Worm (Caenorhabditis elegans) whole organism, L4 larva: ENCODE data around the gene F08F3.1.

Experiments
- Y105C5A.15 ChIP-seq: fragments of 200-800 bp; sonication (Bioruptor generic); IDR thresholded peaks from 2 replicates; pipeline ENCODE4 v1.3.6; 2022; ENCODE audit warnings: missing genetic modification characterization, missing compliant biosample characterization
- Y75B8A.6 ChIP-seq: fragments of 200-800 bp; sonication (Bioruptor generic); IDR thresholded peaks from 2 replicates; pipeline ENCODE4 v1.3.6; 2022; ENCODE audit warnings: missing genetic modification reagents, missing genetic modification characterization, missing compliant biosample characterization
- ZK546.5 ChIP-seq, 2 experiments: sonication (generic microtip); optimal IDR thresholded peaks; 2 replicates each; lab custom pipeline; 2017; ENCODE audit warnings: missing biosample characterization in 2 of 2, missing genetic modification characterization in 2 of 2
- arid-1 ChIP-seq: fragments of 200-800 bp; sonication (Bioruptor generic); conservative IDR thresholded peaks from 2 replicates; pipeline ENCODE4 v1.3.6; 2022; ENCODE audit warnings: missing genetic modification reagents, missing genetic modification characterization, missing compliant biosample characterization
- attf-4 ChIP-seq: sonication (generic microtip); optimal IDR thresholded peaks from 3 replicates; lab custom pipeline; 2017; ENCODE audit warnings: missing biosample characterization, missing genetic modification characterization
- ceh-20 ChIP-seq: fragments of 200-800 bp; sonication (Bioruptor generic); IDR thresholded peaks from 2 replicates; pipeline ENCODE4 v1.3.6; 2022; ENCODE audit warnings: missing genetic modification reagents, missing genetic modification characterization, missing compliant biosample characterization
- ceh-62 ChIP-seq: sonication (generic microtip); optimal IDR thresholded peaks from 2 replicates; lab custom pipeline; 2017; ENCODE audit warnings: missing biosample characterization, missing genetic modification characterization
- ces-1 ChIP-seq: fragments of 150-350 bp; sonication (generic microtip); optimal IDR thresholded peaks from 4 replicates; lab custom pipeline; 2014; ENCODE audit warnings: missing biosample characterization, missing genetic modification reagents, missing genetic modification characterization
- daf-16 ChIP-seq, 3 experiments: sonication (generic microtip); optimal IDR thresholded peaks; 2 replicates each; lab custom pipeline; 2016 to 2017; ENCODE audit warnings: missing genetic modification characterization in 3 of 3, missing genetic modification reagents in 3 of 3, mild to moderate bottlenecking in 2 of 3, missing compliant biosample characterization in 2 of 3, missing biosample characterization in 1 of 3, moderate library complexity in 1 of 3
- dmd-6 ChIP-seq: fragments of 200-800 bp; sonication (Bioruptor generic); IDR thresholded peaks from 2 replicates; pipeline ENCODE4 v1.3.6; 2022; ENCODE audit warnings: missing genetic modification reagents, missing genetic modification characterization, missing compliant biosample characterization
- dpl-1 ChIP-seq: fragments of 150-350 bp; optimal IDR thresholded peaks from 2 replicates; lab custom pipeline; 2014; ENCODE audit warnings: missing biosample characterization, missing genetic modification reagents, missing genetic modification characterization
- dve-1 ChIP-seq: sonication (generic microtip); optimal IDR thresholded peaks from 2 replicates; lab custom pipeline; 2017; ENCODE audit warnings: antibody characterized with exemption, mild to moderate bottlenecking, missing genetic modification characterization, missing compliant biosample characterization; ENCODE audit not compliant: insufficient read depth
- egl-27 ChIP-seq: sonication (generic microtip); optimal IDR thresholded peaks from 3 replicates; lab custom pipeline; 2017; ENCODE audit warnings: missing biosample characterization, missing genetic modification reagents, missing genetic modification characterization
- fkh-10 ChIP-seq: fragments of 150-350 bp; optimal IDR thresholded peaks from 2 replicates; lab custom pipeline; 2014; ENCODE audit warnings: missing biosample characterization, missing genetic modification reagents, missing genetic modification characterization
- fos-1 ChIP-seq: fragments of 150-350 bp; optimal IDR thresholded peaks from 2 replicates; lab custom pipeline; 2014; ENCODE audit warnings: missing biosample characterization, missing genetic modification characterization
- gei-8 ChIP-seq: fragments of 200-800 bp; sonication (Bioruptor generic); optimal IDR thresholded peaks from 2 replicates; lab custom pipeline; 2018; ENCODE audit warnings: mild to moderate bottlenecking, missing genetic modification characterization, missing compliant biosample characterization
- hlh-30 ChIP-seq: sonication (generic microtip); optimal IDR thresholded peaks from 2 replicates; lab custom pipeline; 2017; ENCODE audit warnings: antibody characterized with exemption, mild to moderate bottlenecking, missing genetic modification characterization, missing compliant biosample characterization; ENCODE audit not compliant: insufficient read depth
- lim-7 ChIP-seq: fragments of 200-800 bp; sonication (Bioruptor generic); IDR thresholded peaks from 2 replicates; pipeline ENCODE4 v1.3.6; 2022; ENCODE audit warnings: missing genetic modification characterization, missing compliant biosample characterization
- lin-29 ChIP-seq: fragments of 200-800 bp; sonication (Bioruptor generic); IDR thresholded peaks from 2 replicates; pipeline ENCODE4 v1.3.6; 2022; ENCODE audit warnings: missing genetic modification reagents, missing genetic modification characterization, missing compliant biosample characterization
- lin-38 ChIP-seq: fragments of 200-800 bp; sonication (Bioruptor generic); IDR thresholded peaks from 2 replicates; pipeline ENCODE4 v1.3.6; 2022; ENCODE audit warnings: missing genetic modification reagents, missing genetic modification characterization, missing compliant biosample characterization
- lin-39 ChIP-seq: fragments of 150-350 bp; optimal IDR thresholded peaks from 2 replicates; lab custom pipeline; 2014; ENCODE audit warnings: missing biosample characterization, missing genetic modification reagents, missing genetic modification characterization
- nhr-111 ChIP-seq: fragments of 200-800 bp; sonication (Bioruptor generic); optimal IDR thresholded peaks from 2 replicates; lab custom pipeline; 2018; ENCODE audit warnings: mild to moderate bottlenecking, missing genetic modification characterization, missing compliant biosample characterization
- nhr-237 ChIP-seq: sonication (generic microtip); optimal IDR thresholded peaks from 2 replicates; lab custom pipeline; 2017; ENCODE audit warnings: missing biosample characterization, missing genetic modification characterization
- nhr-28 ChIP-seq: fragments of 150-350 bp; optimal IDR thresholded peaks from 2 replicates; lab custom pipeline; 2014; ENCODE audit warnings: missing biosample characterization, missing genetic modification characterization
- nhr-42 ChIP-seq: fragments of 200-800 bp; sonication (Bioruptor generic); IDR thresholded peaks from 2 replicates; pipeline ENCODE4 v1.3.6; 2022; ENCODE audit warnings: missing genetic modification characterization, missing compliant biosample characterization
- nhr-77 ChIP-seq: fragments of 150-350 bp; optimal IDR thresholded peaks from 2 replicates; lab custom pipeline; 2014; ENCODE audit warnings: missing biosample characterization, missing genetic modification characterization
- pha-4 ChIP-seq, 2 experiments: fragments of 150-350 bp in 1 of 2; fragments of 200-800 bp in 1 of 2; sonication (Bioruptor generic) in 1 of 2; IDR thresholded peaks in 1 of 2; optimal IDR thresholded peaks in 1 of 2; 2 replicates each; pipeline versions ENCODE4 v1.3.6 to Lab custom; 2014 to 2022; ENCODE audit warnings: missing genetic modification characterization in 2 of 2, missing genetic modification reagents in 2 of 2, missing biosample characterization in 1 of 2, missing compliant biosample characterization in 1 of 2
- php-3 ChIP-seq: fragments of 200-800 bp; sonication (Bioruptor generic); IDR thresholded peaks from 2 replicates; pipeline ENCODE4 v1.3.6; 2022; ENCODE audit warnings: missing genetic modification reagents, missing genetic modification characterization, missing compliant biosample characterization
- snpc-1.2 ChIP-seq: fragments of 200-800 bp; sonication (Bioruptor generic); IDR thresholded peaks from 2 replicates; pipeline ENCODE4 v1.3.6; 2022; ENCODE audit warnings: missing genetic modification reagents, missing genetic modification characterization, missing compliant biosample characterization
- unc-39 ChIP-seq: sonication (generic microtip); optimal IDR thresholded peaks from 2 replicates; lab custom pipeline; 2017; ENCODE audit warnings: missing biosample characterization, missing genetic modification characterization
- unc-62 ChIP-seq, 3 experiments: fragments of 150-350 bp in 1 of 3; sonication (generic microtip); optimal IDR thresholded peaks in 2 of 3; peaks in 1 of 3; 1 replicate in 1 of 3; 2 replicates in 2 of 3; lab custom pipeline; 2014 to 2017; ENCODE audit warnings: missing biosample characterization in 3 of 3, missing genetic modification characterization in 3 of 3, missing genetic modification reagents in 3 of 3, missing genotype in 1 of 3
- vab-7 ChIP-seq: fragments of 200-800 bp; sonication (Bioruptor generic); IDR thresholded peaks from 2 replicates; pipeline ENCODE4 v1.3.6; 2022; ENCODE audit warnings: missing genetic modification reagents, missing genetic modification characterization, missing compliant biosample characterization
- zfp-2 ChIP-seq: sonication (generic microtip); optimal IDR thresholded peaks from 2 replicates; lab custom pipeline; 2016; ENCODE audit warnings: mild to moderate bottlenecking, missing genetic modification characterization, missing compliant biosample characterization
- zip-11 ChIP-seq: fragments of 200-800 bp; sonication (Bioruptor generic); IDR thresholded peaks from 2 replicates; pipeline ENCODE4 v1.3.6; 2022; ENCODE audit warnings: missing genetic modification characterization, missing compliant biosample characterization
- ztf-7 ChIP-seq: fragments of 150-350 bp; optimal IDR thresholded peaks from 2 replicates; lab custom pipeline; 2014; ENCODE audit warnings: missing biosample characterization, missing genetic modification characterization

Gene F08F3.1

ce11 chrV:5425008-5425407, 20.9 kb upstream of the F08F3.1 start (continued):
- TF ChIP-seq hlh-30 (tag; lab: Kevin White, UChicago) (peak; percentile 75), nhr-237 (tag; lab: Kevin White, UChicago) (no peak), lin-29 (no peak), daf-16 (GFP tag; optimal IDR thresholded peaks at IDR 0.05; lab: Kevin White, UChicago) (no peak), daf-16 (tag; optimal IDR thresholded peaks at IDR 0.05; lab: Kevin White, UChicago) (peak; percentile 80), arid-1 (no peak), ceh-20 (peak; percentile 79), php-3 (GFP tag; lab: Robert Waterston, UW) (0 out of 2 replicates have a peak, but pooled peaks have one; percentile 16)

- no peak for TF ChIP-seq gei-8 (GFP tag; lab: Kevin White, UChicago)
- peak in 1 of 2 experiments; percentile 32 for TF ChIP-seq unc-62 (GFP tag; optimal IDR thresholded peaks at IDR 0.05 in 1 of 2; lab: Kevin White, UChicago)
- no peak for TF ChIP-seq unc-62 (tag; optimal IDR thresholded peaks at IDR 0.05; lab: Kevin White, UChicago)
These were observed 19.6 kb upstream of the F08F3.1 start for ce11 chrV:5426337-5426736.

- TF ChIP-seq attf-4 = no peak
- no peak for TF ChIP-seq lim-7
- TF ChIP-seq daf-16 (GFP tag; optimal IDR thresholded peaks at IDR 0.05; lab: Kevin White, UChicago) = no peak
- peak; percentile 50 for TF ChIP-seq daf-16 (tag; optimal IDR thresholded peaks at IDR 0.05; lab: Kevin White, UChicago)
- TF ChIP-seq nhr-77 (tag; lab: Kevin White, UChicago) = no peak
- peak; percentile 18; the same call in 1 of the 2 replicates for TF ChIP-seq dmd-6 (GFP tag; lab: Robert Waterston, UW)
- no peak for TF ChIP-seq pha-4 (GFP tag; IDR thresholded peaks at IDR 0.05; lab: Robert Waterston, UW)
- TF ChIP-seq pha-4 (tag; optimal IDR thresholded peaks at IDR 0.05; lab: Kevin White, UChicago) = no peak
- no peak for TF ChIP-seq snpc-1.2 (GFP tag; lab: Robert Waterston, UW)
- no peak for TF ChIP-seq fkh-10 (GFP tag; lab: Kevin White, UChicago)
- peak; percentile 19 for TF ChIP-seq nhr-28 (tag; lab: Kevin White, UChicago)
- TF ChIP-seq dpl-1 (GFP tag; lab: Kevin White, UChicago) = no peak
- TF ChIP-seq dve-1 = no peak
- no peak for TF ChIP-seq lin-38 (GFP tag; lab: Robert Waterston, UW)
- no peak for TF ChIP-seq Y105C5A.15
- no peak for TF ChIP-seq zfp-2 (tag; lab: Kevin White, UChicago)
- TF ChIP-seq lin-39 (tag; lab: Kevin White, UChicago) = no peak
- TF ChIP-seq, all 104 proteins: peak for 3
These were observed 18.1 kb upstream of the F08F3.1 start, which contains the start of gene rhr-1 for ce11 chrV:5427860-5428259. rhr-1 (plus strand) TSS chrV:5428160.

ce11 chrV:5432499-5432898, 13.4 kb upstream of the F08F3.1 start, which contains the start of gene F08F3.8:
F08F3.8 (minus strand) TSS chrV:5432599.
- TF ChIP-seq ztf-7 (tag; lab: Kevin White, UChicago) (no peak), Y75B8A.6 (no peak), ces-1 (GFP tag; lab: Kevin White, UChicago) (no peak), daf-16 (GFP tag; optimal IDR thresholded peaks at IDR 0.05; lab: Kevin White, UChicago) (no peak), daf-16 (tag; optimal IDR thresholded peaks at IDR 0.05; lab: Kevin White, UChicago) (no peak), zip-11 (GFP tag; lab: Robert Waterston, UW) (no peak), egl-27 (tag; lab: Kevin White, UChicago) (no peak), attf-4 (no peak), fos-1 (tag; lab: Kevin White, UChicago) (no peak), hlh-30 (tag; lab: Kevin White, UChicago) (no peak), unc-39 (tag; lab: Kevin White, UChicago) (no peak), vab-7 (GFP tag; lab: Robert Waterston, UW) (no peak), nhr-111 (no peak), ceh-62 (no peak), ZK546.5 (tag; optimal IDR thresholded peaks at IDR 0.05; lab: Kevin White, UChicago) (no peak), nhr-77 (tag; lab: Kevin White, UChicago) (no peak), fkh-10 (GFP tag; lab: Kevin White, UChicago) (no peak), lim-7 (no peak), nhr-42 (GFP tag; lab: Robert Waterston, UW) (no peak), dpl-1 (GFP tag; lab: Kevin White, UChicago) (no peak)
